Fruit fly (Drosophila melanogaster) whole organism, adult: ENCODE results near the gene CG43210.

Experiments used
- CG11617 ChIP-seq: fragments of 200-800 bp; sonication (Bioruptor generic); optimal IDR thresholded peaks from 2 replicates; lab custom pipeline; 2017; ENCODE audit warnings: mild to moderate bottlenecking, missing biosample characterization, missing genetic modification reagents, missing genetic modification characterization
- CG12768 ChIP-seq: fragments of 200-800 bp; sonication (Bioruptor generic); optimal IDR thresholded peaks from 2 replicates; lab custom pipeline; 2017; ENCODE audit warnings: missing biosample characterization, missing genetic modification characterization, mild to moderate bottlenecking, moderate library complexity, missing genetic modification reagents
- CG14711 ChIP-seq: fragments of 200-800 bp; sonication (Bioruptor generic); optimal IDR thresholded peaks from 2 replicates; lab custom pipeline; 2018; ENCODE audit warnings: missing biosample characterization, mild to moderate bottlenecking, missing genetic modification characterization, moderate library complexity
- CG1620 ChIP-seq: fragments of 200-800 bp; sonication (Bioruptor generic); optimal IDR thresholded peaks from 2 replicates; lab custom pipeline; 2016; ENCODE audit warnings: missing biosample characterization, missing genetic modification characterization
- CG33017 ChIP-seq: fragments of 200-800 bp; sonication (Bioruptor generic); optimal IDR thresholded peaks from 2 replicates; lab custom pipeline; 2018; ENCODE audit warnings: missing biosample characterization, mild to moderate bottlenecking, missing genetic modification characterization, moderate library complexity
- CG5204 ChIP-seq: fragments of 200-800 bp; sonication (Bioruptor generic); optimal IDR thresholded peaks from 2 replicates; lab custom pipeline; 2016; ENCODE audit warnings: missing biosample characterization, missing genetic modification characterization
- CG7045 ChIP-seq: fragments of 200-800 bp; sonication (Bioruptor generic); optimal IDR thresholded peaks from 2 replicates; lab custom pipeline; 2017; ENCODE audit warnings: missing biosample characterization, mild to moderate bottlenecking, missing genetic modification characterization
- CG7101 ChIP-seq: fragments of 200-800 bp; sonication (Bioruptor generic); optimal IDR thresholded peaks from 2 replicates; lab custom pipeline; 2018; ENCODE audit warnings: missing biosample characterization, mild to moderate bottlenecking, missing genetic modification characterization, moderate library complexity
- Clk ChIP-seq: fragments of 200-800 bp; sonication (Bioruptor generic); optimal IDR thresholded peaks from 2 replicates; lab custom pipeline; 2017; ENCODE audit warnings: missing biosample characterization, missing genetic modification characterization
- Crg-1 ChIP-seq: fragments of 200-800 bp; sonication (Bioruptor generic); optimal IDR thresholded peaks from 2 replicates; lab custom pipeline; 2016; ENCODE audit warnings: missing biosample characterization, missing genetic modification characterization
- Hr96 ChIP-seq: fragments of 200-800 bp; sonication (Bioruptor generic); optimal IDR thresholded peaks from 2 replicates; lab custom pipeline; 2016; ENCODE audit warnings: missing biosample characterization, missing genetic modification characterization
- Mnt ChIP-seq: fragments of 200-800 bp; sonication (Bioruptor generic); optimal IDR thresholded peaks from 2 replicates; lab custom pipeline; 2016; ENCODE audit warnings: missing biosample characterization, mild to moderate bottlenecking, missing genetic modification characterization
- bab1 ChIP-seq: fragments of 200-800 bp; sonication (Bioruptor generic); optimal IDR thresholded peaks from 3 replicates; lab custom pipeline; 2019; ENCODE audit warnings: missing biosample characterization, mild to moderate bottlenecking, missing genetic modification characterization, moderate library complexity
- cic ChIP-seq: fragments of 200-800 bp; sonication (Bioruptor generic); optimal IDR thresholded peaks from 2 replicates; lab custom pipeline; 2017; ENCODE audit warnings: missing biosample characterization, mild to moderate bottlenecking, missing genetic modification characterization, moderate library complexity
- cnc ChIP-seq, 2 experiments: fragments of >200 bp; optimal IDR thresholded peaks; 2 replicates each; lab custom pipeline; 2017
- kay ChIP-seq: fragments of 200-800 bp; sonication (Bioruptor generic); peaks from one replicate; lab custom pipeline; 2016; ENCODE audit warnings: missing biosample characterization, missing genetic modification characterization, borderline replicate concordance
- ovo ChIP-seq: fragments of 200-800 bp; sonication (Bioruptor generic); optimal IDR thresholded peaks from 2 replicates; lab custom pipeline; 2016; ENCODE audit warnings: missing biosample characterization, missing genetic modification characterization
- pad ChIP-seq: fragments of 200-800 bp; sonication (Bioruptor generic); optimal IDR thresholded peaks from 3 replicates; lab custom pipeline; 2017; ENCODE audit warnings: missing biosample characterization, missing genetic modification characterization, mild to moderate bottlenecking, moderate library complexity, missing genetic modification reagents
- tj ChIP-seq: fragments of 200-800 bp; sonication (Bioruptor generic); optimal IDR thresholded peaks from 3 replicates; lab custom pipeline; 2017; ENCODE audit warnings: missing biosample characterization, mild to moderate bottlenecking, missing genetic modification characterization, moderate library complexity
- toe ChIP-seq: fragments of 200-800 bp; sonication (Bioruptor generic); optimal IDR thresholded peaks from 2 replicates; lab custom pipeline; 2016; ENCODE audit warnings: missing biosample characterization, missing genetic modification characterization

The CG43210 gene

DNA sequence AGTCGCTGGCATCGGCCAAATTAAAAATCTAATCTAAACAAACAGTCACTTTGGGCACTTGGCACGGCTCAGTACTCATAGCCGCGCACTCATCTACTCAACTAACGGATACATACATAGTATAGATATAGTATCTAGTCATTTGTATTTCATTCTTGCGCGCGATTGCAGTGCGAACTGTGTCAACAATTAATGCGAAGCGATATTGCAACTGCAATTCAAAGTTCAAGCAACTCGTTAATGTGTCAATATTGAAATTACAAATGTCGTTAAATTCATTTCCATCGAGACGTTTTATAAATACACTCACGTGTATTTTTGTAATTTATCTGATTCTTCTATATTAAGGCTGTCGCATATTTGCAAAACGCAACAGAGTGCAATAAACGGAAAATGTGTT, 17.3 kb upstream of the CG43210 start:
- TF ChIP-seq toe (GFP tag; lab: Kevin White, UChicago) (peak; percentile 21), Crg-1 (peak; percentile 33), CG7101 (tag; lab: Kevin White, UChicago) (peak; percentile 66), CG33017 (tag; lab: Kevin White, UChicago) (peak; percentile 7), tj (GFP tag; lab: Kevin White, UChicago) (no peak), bab1 (GFP tag; lab: Kevin White, UChicago) (no peak), kay (GFP tag; lab: Kevin White, UChicago) (peak; percentile 74), CG7045 (GFP tag; lab: Kevin White, UChicago) (peak; percentile 22), CG5204 (peak; percentile 30), CG12768 (GFP tag; lab: Kevin White, UChicago) (peak; percentile 64), pad (GFP tag; lab: Kevin White, UChicago) (peak; percentile 1), Mnt (GFP tag; lab: Kevin White, UChicago) (peak; percentile 19), CG14711 (peak; percentile 30), Clk (peak; percentile 37), CG11617 (GFP tag; lab: Kevin White, UChicago) (peak; percentile 34), cnc (optimal IDR thresholded peaks at IDR 0.05; lab: Kevin White, UChicago) (no peak), Hr96 (peak; percentile 23), CG1620 (GFP tag; lab: Kevin White, UChicago) (no peak), cic (peak; percentile 81), ovo (GFP tag; lab: Kevin White, UChicago) (peak; percentile 12)

DNA sequence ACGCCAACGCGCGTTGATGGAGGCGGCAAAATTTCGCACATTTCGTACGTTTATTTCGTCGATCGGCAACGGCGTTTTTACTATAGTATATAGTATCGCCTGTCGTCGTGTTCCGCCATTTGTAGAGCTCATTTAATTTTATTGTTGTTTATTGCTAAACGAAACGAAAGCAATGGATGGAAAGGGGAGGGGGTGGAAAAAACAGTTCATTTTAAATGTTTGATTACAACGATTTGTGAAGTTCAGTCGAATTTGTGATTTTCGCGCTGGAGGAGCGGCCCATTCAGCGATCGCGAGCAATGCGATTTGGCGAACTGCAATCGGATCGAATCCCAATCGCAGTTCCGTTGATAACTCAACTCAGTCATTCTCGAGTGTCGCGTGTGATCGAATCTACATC, 16.0 kb upstream of the CG43210 start:
- TF ChIP-seq Mnt (GFP tag; lab: Kevin White, UChicago) (peak; percentile 36), CG7101 (tag; lab: Kevin White, UChicago) (peak; percentile 21), Hr96 (no peak), cic (peak; percentile 93), CG12768 (GFP tag; lab: Kevin White, UChicago) (peak; percentile 48), pad (GFP tag; lab: Kevin White, UChicago) (no peak), CG11617 (GFP tag; lab: Kevin White, UChicago) (no peak), CG33017 (tag; lab: Kevin White, UChicago) (no peak), ovo (GFP tag; lab: Kevin White, UChicago) (peak; percentile 23), Clk (peak; percentile 16), CG1620 (GFP tag; lab: Kevin White, UChicago) (no peak), Crg-1 (no peak), CG5204 (no peak), kay (GFP tag; lab: Kevin White, UChicago) (peak; percentile 54), bab1 (GFP tag; lab: Kevin White, UChicago) (no peak), toe (GFP tag; lab: Kevin White, UChicago) (no peak), CG7045 (GFP tag; lab: Kevin White, UChicago) (no peak), cnc (optimal IDR thresholded peaks at IDR 0.05; lab: Kevin White, UChicago) (no peak), CG14711 (no peak), tj (GFP tag; lab: Kevin White, UChicago) (no peak)

dm6 chr3R:18577739-18578417, 12.9 kb upstream of the CG43210 start:
- no peak for TF ChIP-seq pad (GFP tag; lab: Kevin White, UChicago)
- TF ChIP-seq bab1 (GFP tag; lab: Kevin White, UChicago) = peak; percentile 48
- no peak for TF ChIP-seq CG1620 (GFP tag; lab: Kevin White, UChicago)
- TF ChIP-seq CG14711 = peak; percentile 3
- peak; percentile 26 for TF ChIP-seq CG33017 (tag; lab: Kevin White, UChicago)
- peak; percentile 34 for TF ChIP-seq CG5204
- TF ChIP-seq CG11617 (GFP tag; lab: Kevin White, UChicago) = peak; percentile 38
- peak; percentile 61 for TF ChIP-seq CG7101 (tag; lab: Kevin White, UChicago)
- peak; percentile 55 for TF ChIP-seq CG7045 (GFP tag; lab: Kevin White, UChicago)
- peak; percentile 63 for TF ChIP-seq CG12768 (GFP tag; lab: Kevin White, UChicago)
- no peak for TF ChIP-seq Crg-1
- TF ChIP-seq ovo (GFP tag; lab: Kevin White, UChicago) = no peak

DNA sequence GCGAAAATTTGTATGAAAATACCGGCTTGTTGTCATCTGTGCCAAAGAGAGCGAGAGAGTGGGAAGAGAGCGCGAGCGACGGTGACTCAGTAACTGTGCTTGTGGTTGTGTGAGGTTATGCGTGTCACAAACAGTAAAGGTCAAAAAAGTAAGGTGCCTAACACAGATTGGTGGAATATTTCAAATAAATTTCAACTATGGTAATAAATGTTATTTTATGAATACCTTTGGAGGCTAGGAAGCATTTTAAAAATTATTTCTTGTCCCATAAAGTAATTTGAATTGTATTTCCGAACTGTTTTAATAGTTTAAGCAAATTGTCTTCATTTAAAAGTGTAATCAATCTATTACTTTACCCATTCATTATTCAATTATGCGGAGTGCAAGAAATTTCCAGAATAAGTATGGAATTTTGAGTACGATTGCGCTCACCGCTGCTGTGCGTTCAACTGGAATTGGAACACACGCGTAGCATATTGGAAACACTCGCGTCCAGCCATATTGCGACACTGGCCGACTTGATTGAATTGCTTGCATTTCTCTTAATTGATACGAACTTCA, 8.8 kb upstream of the CG43210 start:
- TF ChIP-seq Crg-1 (peak; percentile 83), Mnt (GFP tag; lab: Kevin White, UChicago) (peak; percentile 74), CG5204 (peak; percentile 93), Hr96 (peak; percentile 81), bab1 (GFP tag; lab: Kevin White, UChicago) (peak; percentile 95), CG7101 (tag; lab: Kevin White, UChicago) (peak; percentile 91), CG14711 (peak; percentile 84), CG1620 (GFP tag; lab: Kevin White, UChicago) (peak; percentile 77), cic (peak; percentile 28), Clk (peak; percentile 57), CG7045 (GFP tag; lab: Kevin White, UChicago) (peak; percentile 96), tj (GFP tag; lab: Kevin White, UChicago) (peak; percentile 77), CG33017 (tag; lab: Kevin White, UChicago) (peak; percentile 93), pad (GFP tag; lab: Kevin White, UChicago) (peak; percentile 68), CG11617 (GFP tag; lab: Kevin White, UChicago) (peak; percentile 96), toe (GFP tag; lab: Kevin White, UChicago) (peak; percentile 68), cnc (optimal IDR thresholded peaks at IDR 0.05; lab: Kevin White, UChicago) (no peak), ovo (GFP tag; lab: Kevin White, UChicago) (peak; percentile 77), kay (GFP tag; lab: Kevin White, UChicago) (peak; percentile 98), CG12768 (GFP tag; lab: Kevin White, UChicago) (peak; percentile 88)
